Worm (Caenorhabditis elegans) whole organism, young adult: ENCODE measurements around the gene C54C6.11.

ENCODE experiments used
- F37B4.10 ChIP-seq: fragments of 200-800 bp; sonication (Bioruptor generic); IDR thresholded peaks from 2 replicates; pipeline ENCODE4 v1.3.6; 2022; ENCODE audit warnings: missing genetic modification characterization, missing compliant biosample characterization
- F55B11.4 ChIP-seq: sonication (generic microtip); optimal IDR thresholded peaks from 2 replicates; lab custom pipeline; 2016; ENCODE audit warnings: missing compliant biosample characterization, missing genetic modification characterization, borderline replicate concordance; ENCODE audit not compliant: insufficient read depth
- T26A5.8 ChIP-seq: sonication (generic microtip); optimal IDR thresholded peaks from 2 replicates; lab custom pipeline; 2016; ENCODE audit warnings: missing genetic modification characterization, missing compliant biosample characterization
- Y95B8A.8 ChIP-seq: fragments of 200-800 bp; sonication (Bioruptor generic); IDR thresholded peaks from 2 replicates; pipeline ENCODE4 v1.3.6; 2022; ENCODE audit warnings: missing genetic modification reagents, missing genetic modification characterization, missing compliant biosample characterization
- sptf-2 ChIP-seq: fragments of 200-800 bp; sonication (Bioruptor generic); optimal IDR thresholded peaks from 2 replicates; lab custom pipeline; 2018; ENCODE audit warnings: mild to moderate bottlenecking, missing genetic modification characterization, missing compliant biosample characterization
- unc-62 ChIP-seq: fragments of 150-350 bp; optimal IDR thresholded peaks from 2 replicates; lab custom pipeline; 2014; ENCODE audit warnings: missing biosample characterization, missing genetic modification reagents, missing genetic modification characterization

DNA sequence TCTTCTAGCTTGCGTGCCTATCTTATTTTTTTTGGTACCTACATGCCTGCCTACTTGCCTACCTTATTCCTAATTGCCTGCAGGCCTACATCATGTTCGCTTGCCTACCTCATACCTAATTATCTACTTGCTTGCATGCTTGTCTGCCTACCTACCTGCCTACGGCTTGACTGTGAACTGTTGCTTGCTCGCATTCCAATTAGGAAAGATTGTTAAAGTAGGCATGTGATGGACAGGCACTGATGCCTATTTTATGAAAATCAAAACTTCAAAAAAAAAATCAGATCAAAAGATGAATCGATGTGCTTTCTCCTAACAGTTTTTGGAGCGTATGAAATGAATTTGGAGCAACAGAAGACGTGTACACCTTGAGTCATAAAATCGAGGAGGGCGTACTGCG is 2.2 kb downstream of the C54C6.11 start:
- TF ChIP-seq F37B4.10 (GFP tag; lab: Robert Waterston, UW) (no peak), unc-62 (no peak), F55B11.4 (tag; lab: Kevin White, UChicago) (no peak), T26A5.8 (tag; lab: Kevin White, UChicago) (no peak), Y95B8A.8 (no peak), sptf-2 (GFP tag; lab: Kevin White, UChicago) (no peak)
